Worm (Caenorhabditis elegans): ENCODE measurements around the gene Y13C8A.1.
A peak's percentile ranks its signal among the peaks of the same experiment; 100 is the strongest.

Y13C8A.1 gene

DNA sequence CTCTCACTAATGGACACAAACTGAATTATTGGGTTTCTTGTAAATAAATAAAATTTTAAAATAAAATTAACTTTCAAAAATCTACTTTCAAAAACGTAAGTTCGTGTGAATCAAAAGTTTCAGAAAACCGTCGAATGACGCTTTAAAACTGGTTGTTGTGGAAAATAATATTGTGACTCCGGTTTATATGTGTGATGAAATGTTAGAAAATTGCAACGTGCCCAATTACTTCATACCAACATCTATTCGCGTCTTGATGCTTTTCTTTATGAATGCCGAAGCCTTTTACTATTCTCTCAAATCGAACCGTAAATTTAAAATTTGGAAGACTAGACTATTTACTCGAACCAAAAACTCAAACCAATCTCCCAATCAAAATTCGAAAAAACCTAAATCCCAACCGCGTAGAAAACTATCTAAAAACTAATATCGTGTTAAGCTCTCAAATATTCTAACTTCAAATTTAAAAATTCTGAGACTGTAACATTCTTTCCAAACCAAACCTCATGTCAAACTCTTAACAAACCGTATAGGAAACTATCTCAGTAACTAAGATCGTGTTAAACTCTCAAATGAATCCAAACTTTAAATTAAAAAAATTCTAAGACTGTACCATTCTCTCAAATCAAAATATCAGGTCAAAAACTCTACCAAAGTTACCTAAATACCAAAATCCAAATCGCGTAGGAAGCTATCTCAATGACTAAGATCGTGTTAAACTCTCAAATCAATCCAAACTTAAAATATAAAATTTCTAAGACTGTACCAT, 47.9 kb downstream of the Y13C8A.1 start (continued):
- TF ChIP-seq F33H1.4 (GFP tag; IDR thresholded peaks at IDR 0.05), result peak; percentile 5; the same call in 1 of the 2 replicates
- TF ChIP-seq lsy-27 (tag; optimal IDR thresholded peaks at IDR 0.05; ENCODE audit: borderline replicate concordance, insufficient read depth), result no peak
- peak; percentile 44 for TF ChIP-seq tbp1 (GFP tag; optimal IDR thresholded peaks at IDR 0.05)
- peak; percentile 51; the same call in 1 of the 2 replicates for TF ChIP-seq Y53F4B.3 (GFP tag; IDR thresholded peaks at IDR 0.05)
- peak; percentile 94; the same call in 1 of the 2 replicates for TF ChIP-seq aptf-3 (GFP tag; IDR thresholded peaks at IDR 0.05)
- TF ChIP-seq Y56A3A.18 (GFP tag; IDR thresholded peaks at IDR 0.05), result peak; percentile 26
- TF ChIP-seq attf-3 (GFP tag; conservative IDR thresholded peaks at IDR 0.05), result peak; percentile 34; the same call in 1 of the 2 replicates
- peak; percentile 40 for TF ChIP-seq egl-44 (GFP tag; IDR thresholded peaks at IDR 0.05)
- TF ChIP-seq dpff-1 (tag; optimal IDR thresholded peaks at IDR 0.05), result no peak
- peak; percentile 8 for TF ChIP-seq B0019.2 (GFP tag; conservative IDR thresholded peaks at IDR 0.05)
- 0 out of 2 replicates have a peak, but pooled peaks have one; percentile 7 for TF ChIP-seq lir-1 (GFP tag; conservative IDR thresholded peaks at IDR 0.05)
- peak; percentile 2 for TF ChIP-seq die-1 (tag; optimal IDR thresholded peaks at IDR 0.05)
- peak; percentile 91 for TF ChIP-seq Y53G8AR.9 (GFP tag; conservative IDR thresholded peaks at IDR 0.05)
- TF ChIP-seq athp-1 (tag; optimal IDR thresholded peaks at IDR 0.05), result peak; percentile 62
- TF ChIP-seq ztf-3 (GFP tag; optimal IDR thresholded peaks at IDR 0.05), result peak; percentile 7
- peak; percentile 38 for TF ChIP-seq cebp-1 (GFP tag; IDR thresholded peaks at IDR 0.05)
- TF ChIP-seq cebp-1 (tag; optimal IDR thresholded peaks at IDR 0.05), result no peak
- TF ChIP-seq ztf-28 (GFP tag; IDR thresholded peaks at IDR 0.05), result peak; percentile 70
- TF ChIP-seq attf-6 (GFP tag; IDR thresholded peaks at IDR 0.05), result peak; percentile 19; the same call in 1 of the 2 replicates
- peak; percentile 75 for TF ChIP-seq F52B5.7 (tag; optimal IDR thresholded peaks at IDR 0.05)
- peak; percentile 47 for TF ChIP-seq gei-17 (GFP tag; optimal IDR thresholded peaks at IDR 0.05)
- TF ChIP-seq lag-1 (GFP tag; IDR thresholded peaks at IDR 0.05), result no peak
- 0 out of 2 replicates have a peak, but pooled peaks have one; percentile 58 for TF ChIP-seq ekl-4 (GFP tag; IDR thresholded peaks at IDR 0.05)
- peak; percentile 92 for TF ChIP-seq nfyb-1 (GFP tag; IDR thresholded peaks at IDR 0.05)
- TF ChIP-seq ztf-25 (GFP tag; IDR thresholded peaks at IDR 0.05), result no peak
- TF ChIP-seq C06A6.2 (GFP tag; conservative IDR thresholded peaks at IDR 0.05), result peak; percentile 60; the same call in 1 of the 2 replicates
- no peak for TF ChIP-seq lin-40 (tag; optimal IDR thresholded peaks at IDR 0.05)
- peak; percentile 31 for TF ChIP-seq lin-54 (GFP tag; optimal IDR thresholded peaks at IDR 0.05)
- TF ChIP-seq B0336.3 (GFP tag; IDR thresholded peaks at IDR 0.05), result peak; percentile 10

DNA sequence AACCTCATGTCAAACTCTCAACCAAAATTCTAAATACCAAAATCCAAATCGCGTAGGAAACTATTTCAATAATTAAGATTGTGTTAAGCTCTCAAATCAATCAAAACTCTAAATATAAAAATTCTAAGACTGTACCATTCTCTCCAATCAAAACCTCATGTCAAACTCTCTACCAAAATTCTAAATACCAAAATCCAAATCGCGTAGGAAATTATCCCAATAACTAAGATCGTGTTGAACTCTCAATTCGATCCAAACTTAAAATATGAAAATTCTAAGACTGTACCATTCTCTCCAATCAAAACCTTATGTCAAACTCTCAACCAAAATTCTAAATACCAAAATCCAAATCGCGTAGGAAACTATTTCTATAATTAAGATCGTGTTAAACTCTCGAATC, 48.8 kb downstream of the Y13C8A.1 start:
- TF ChIP-seq madf-6 (GFP tag; IDR thresholded peaks at IDR 0.05), result peak; percentile 54
- TF ChIP-seq bed-1 (GFP tag; IDR thresholded peaks at IDR 0.05), result 0 out of 2 replicates have a peak, but pooled peaks have one; percentile 82
- TF ChIP-seq rcor-1 (GFP tag; IDR thresholded peaks at IDR 0.05), result 0 out of 2 replicates have a peak, but pooled peaks have one; percentile 23
- peak; percentile 71; the same call in 1 of the 2 replicates for TF ChIP-seq ztf-28 (GFP tag; IDR thresholded peaks at IDR 0.05)
- TF ChIP-seq ceh-100 (GFP tag; IDR thresholded peaks at IDR 0.05), result peak; percentile 49
- peak; percentile 18; the same call in 1 of the 2 replicates for TF ChIP-seq D2030.7 (GFP tag; IDR thresholded peaks at IDR 0.05)
- 0 out of 2 replicates have a peak, but pooled peaks have one; percentile 27 for TF ChIP-seq attf-3 (GFP tag; conservative IDR thresholded peaks at IDR 0.05)
- peak; percentile 75; the same call in 1 of the 2 replicates for TF ChIP-seq Y79H2A.3 (GFP tag; conservative IDR thresholded peaks at IDR 0.05)
- peak; percentile 67; the same call in 1 of the 2 replicates for TF ChIP-seq Y67H2A.10 (GFP tag; conservative IDR thresholded peaks at IDR 0.05)
- peak; percentile 88 for TF ChIP-seq nfyb-1 (GFP tag; IDR thresholded peaks at IDR 0.05)
- TF ChIP-seq B0019.2 (GFP tag; conservative IDR thresholded peaks at IDR 0.05), result peak; percentile 67
- peak; percentile 58; the same call in 1 of the 2 replicates for TF ChIP-seq ekl-4 (GFP tag; IDR thresholded peaks at IDR 0.05)
- peak; percentile 91 for TF ChIP-seq let-526 (GFP tag; IDR thresholded peaks at IDR 0.05)
- TF ChIP-seq Y95B8A.8 (GFP tag; IDR thresholded peaks at IDR 0.05), result peak; percentile 60; the same call in 1 of the 2 replicates
- peak; percentile 53; the same call in 1 of the 2 replicates for TF ChIP-seq hsf-1 (GFP tag; IDR thresholded peaks at IDR 0.05)
- TF ChIP-seq ceh-91 (GFP tag; IDR thresholded peaks at IDR 0.05), result peak; percentile 30; the same call in 1 of the 2 replicates
- TF ChIP-seq Y56A3A.18 (GFP tag; IDR thresholded peaks at IDR 0.05), result peak; percentile 62; the same call in 1 of the 2 replicates
- peak; percentile 80 for TF ChIP-seq Y53G8AR.9 (GFP tag; conservative IDR thresholded peaks at IDR 0.05)
- TF ChIP-seq egl-18 (GFP tag; IDR thresholded peaks at IDR 0.05), result peak; percentile 80
- TF ChIP-seq ceh-40 (GFP tag; IDR thresholded peaks at IDR 0.05), result peak; percentile 83; the same call in 1 of the 2 replicates
- peak; percentile 28; the same call in 1 of the 2 replicates for TF ChIP-seq hmg-1.2 (GFP tag; IDR thresholded peaks at IDR 0.05)
- TF ChIP-seq nhr-120 (GFP tag; IDR thresholded peaks at IDR 0.05), result peak; percentile 82; the same call in 1 of the 2 replicates
- peak; percentile 88 for TF ChIP-seq madf-3 (GFP tag; IDR thresholded peaks at IDR 0.05)
- TF ChIP-seq egl-44 (GFP tag; IDR thresholded peaks at IDR 0.05), result peak; percentile 61; the same call in 1 of the 2 replicates
